Fruit fly (Drosophila melanogaster) whole organism, embryonic: ENCODE measurements around the gene CG32087.

Experiments used
- Atf3 ChIP-seq: fragments of 200-800 bp; sonication (Bioruptor generic); optimal IDR thresholded peaks from 3 replicates; lab custom pipeline; 2016; ENCODE audit warnings: missing biosample characterization, missing genetic modification characterization
- BEAF-32 ChIP-seq: fragments of 200-800 bp; sonication (Bioruptor generic); optimal IDR thresholded peaks from 3 replicates; lab custom pipeline; 2017; ENCODE audit warnings: missing biosample characterization, missing genetic modification characterization, mild to moderate bottlenecking, moderate library complexity, missing genetic modification reagents
- Blimp-1 ChIP-seq: fragments of 200-800 bp; sonication (Bioruptor generic); optimal IDR thresholded peaks from 3 replicates; lab custom pipeline; 2018; ENCODE audit warnings: missing biosample characterization, missing genetic modification characterization, mild to moderate bottlenecking, moderate library complexity, missing genetic modification reagents
- CG1024 ChIP-seq: fragments of 200-800 bp; sonication (Bioruptor generic); IDR thresholded peaks from 2 replicates; pipeline ENCODE4 v1.3.6; 2022; ENCODE audit warnings: missing biosample characterization, missing genetic modification characterization
- CG10462 ChIP-seq: fragments of 200-800 bp; sonication (Bioruptor generic); optimal IDR thresholded peaks from 2 replicates; lab custom pipeline; 2016; ENCODE audit warnings: missing biosample characterization, missing genetic modification characterization
- CG11398 ChIP-seq: fragments of 200-800 bp; sonication (Bioruptor generic); optimal IDR thresholded peaks from 2 replicates; lab custom pipeline; 2016; ENCODE audit warnings: missing biosample characterization, missing genetic modification characterization
- CG12659 ChIP-seq: fragments of 200-800 bp; sonication (Bioruptor generic); optimal IDR thresholded peaks from 3 replicates; lab custom pipeline; 2017; ENCODE audit warnings: mild to moderate bottlenecking, missing biosample characterization, missing genetic modification reagents, missing genetic modification characterization
- CG15011 ChIP-seq: fragments of 200-800 bp; sonication (Bioruptor generic); optimal IDR thresholded peaks from 3 replicates; lab custom pipeline; 2018; ENCODE audit warnings: missing biosample characterization, mild to moderate bottlenecking, missing genetic modification characterization
- CG15479 ChIP-seq: fragments of 200-800 bp; sonication (Bioruptor generic); optimal IDR thresholded peaks from 3 replicates; lab custom pipeline; 2019; ENCODE audit warnings: missing biosample characterization, mild to moderate bottlenecking, missing genetic modification characterization, moderate library complexity
- CG15514 ChIP-seq: fragments of 200-800 bp; sonication (Bioruptor generic); optimal IDR thresholded peaks from 3 replicates; lab custom pipeline; 2017; ENCODE audit warnings: missing biosample characterization, missing genetic modification characterization, mild to moderate bottlenecking, moderate library complexity, missing genetic modification reagents
- CG15601 ChIP-seq: fragments of 200-800 bp; sonication (Bioruptor generic); optimal IDR thresholded peaks from 3 replicates; lab custom pipeline; 2019; ENCODE audit warnings: missing biosample characterization, mild to moderate bottlenecking, missing genetic modification characterization, moderate library complexity
- CG17361 ChIP-seq: fragments of 200-800 bp; sonication (Bioruptor generic); IDR thresholded peaks from 3 replicates; pipeline ENCODE4 v1.3.6; 2022; ENCODE audit warnings: missing biosample characterization, missing genetic modification characterization
- CG18476 ChIP-seq: fragments of 200-800 bp; sonication (Bioruptor generic); optimal IDR thresholded peaks from 2 replicates; lab custom pipeline; 2016; ENCODE audit warnings: missing biosample characterization, mild to moderate bottlenecking, missing genetic modification characterization
- CG3726 ChIP-seq: fragments of 200-800 bp; sonication (Bioruptor generic); IDR thresholded peaks from 3 replicates; pipeline ENCODE4, ENCODE4 v1.3.6; 2022; ENCODE audit warnings: missing biosample characterization, missing genetic modification characterization
- CG5953 ChIP-seq: fragments of 200-800 bp; sonication (Bioruptor generic); IDR thresholded peaks from 2 replicates; pipeline ENCODE4 v1.3.6; 2022; ENCODE audit warnings: missing biosample characterization, missing genetic modification characterization
- CG6689 ChIP-seq: fragments of 200-800 bp; sonication (Bioruptor generic); IDR thresholded peaks from 2 replicates; pipeline ENCODE4 v1.3.6; 2022; ENCODE audit warnings: missing biosample characterization, missing genetic modification characterization
- CG6765 ChIP-seq: fragments of 200-800 bp; sonication (Bioruptor generic); optimal IDR thresholded peaks from 3 replicates; lab custom pipeline; 2017; ENCODE audit warnings: missing biosample characterization, mild to moderate bottlenecking, missing genetic modification characterization
- CG7372 ChIP-seq: fragments of 200-800 bp; sonication (Bioruptor generic); IDR thresholded peaks from 2 replicates; pipeline ENCODE4 v1.3.6; 2022; ENCODE audit warnings: missing biosample characterization, missing genetic modification characterization
- CG8765 ChIP-seq: fragments of 200-800 bp; sonication (Bioruptor generic); IDR thresholded peaks from 2 replicates; pipeline ENCODE4 v1.3.6; 2022; ENCODE audit warnings: missing biosample characterization, missing genetic modification characterization
- CG8944 ChIP-seq: fragments of 200-800 bp; sonication (Bioruptor generic); optimal IDR thresholded peaks from 3 replicates; lab custom pipeline; 2016; ENCODE audit warnings: missing biosample characterization, missing genetic modification characterization
- CG9437 ChIP-seq: fragments of 200-800 bp; sonication (Bioruptor generic); optimal IDR thresholded peaks from 2 replicates; lab custom pipeline; 2018; ENCODE audit warnings: missing biosample characterization, mild to moderate bottlenecking, missing genetic modification characterization
- CkIIα-i1 ChIP-seq: fragments of 200-800 bp; sonication (Bioruptor generic); IDR thresholded peaks from 2 replicates; pipeline ENCODE4 v1.3.6; 2022; ENCODE audit warnings: missing biosample characterization, missing genetic modification characterization
- Dad ChIP-seq: fragments of 200-800 bp; sonication (Bioruptor generic); optimal IDR thresholded peaks from 3 replicates; lab custom pipeline; 2016; ENCODE audit warnings: missing biosample characterization, missing genetic modification characterization
- Dfd ChIP-seq, 2 experiments: fragments of >200 bp; optimal IDR thresholded peaks; 2 replicates each; lab custom pipeline; 2017; ENCODE audit warnings: missing biosample characterization in 2 of 2, missing genetic modification characterization in 2 of 2
- Med ChIP-seq: fragments of 200-800 bp; sonication (Bioruptor generic); peaks from one replicate; lab custom pipeline; 2016; ENCODE audit warnings: missing biosample characterization, missing genetic modification characterization, mild to moderate bottlenecking, inconsistent platforms, moderate library complexity
- Neu2 ChIP-seq: fragments of 200-800 bp; sonication (Bioruptor generic); optimal IDR thresholded peaks from 3 replicates; lab custom pipeline; 2016; ENCODE audit warnings: missing biosample characterization, missing genetic modification characterization, borderline replicate concordance
- Ptx1 ChIP-seq: fragments of 200-800 bp; sonication (Bioruptor generic); IDR thresholded peaks from 2 replicates; pipeline ENCODE4 v1.3.6; 2022; ENCODE audit warnings: missing biosample characterization, missing genetic modification characterization
- Sry-δ ChIP-seq: fragments of 200-800 bp; sonication (Bioruptor generic); optimal IDR thresholded peaks from 2 replicates; lab custom pipeline; 2016; ENCODE audit warnings: missing biosample characterization, missing genetic modification characterization
- Xbp1 ChIP-seq: fragments of 200-800 bp; sonication (Bioruptor generic); optimal IDR thresholded peaks from 3 replicates; lab custom pipeline; 2016; ENCODE audit warnings: missing biosample characterization, mild to moderate bottlenecking, missing genetic modification characterization
- YL-1 ChIP-seq: fragments of 200-800 bp; sonication (Bioruptor generic); optimal IDR thresholded peaks from 3 replicates; lab custom pipeline; 2017; ENCODE audit warnings: missing biosample characterization, mild to moderate bottlenecking, missing genetic modification characterization
- ac ChIP-seq: fragments of 200-800 bp; sonication (Bioruptor generic); optimal IDR thresholded peaks from 3 replicates; lab custom pipeline; 2017; ENCODE audit warnings: missing biosample characterization, mild to moderate bottlenecking, missing genetic modification characterization
- az2 ChIP-seq: fragments of 200-800 bp; sonication (Bioruptor generic); optimal IDR thresholded peaks from 3 replicates; lab custom pipeline; 2016; ENCODE audit warnings: missing biosample characterization, missing genetic modification characterization
- btn ChIP-seq: fragments of 200-800 bp; sonication (Bioruptor generic); optimal IDR thresholded peaks from 2 replicates; lab custom pipeline; 2016; ENCODE audit warnings: missing biosample characterization, missing genetic modification characterization
- corto ChIP-seq: fragments of 200-800 bp; sonication (Bioruptor generic); optimal IDR thresholded peaks from 2 replicates; lab custom pipeline; 2016; ENCODE audit warnings: missing biosample characterization, mild to moderate bottlenecking, missing genetic modification characterization, moderate library complexity
- dm ChIP-seq: fragments of 200-800 bp; sonication (Bioruptor generic); optimal IDR thresholded peaks from 3 replicates; lab custom pipeline; 2016; ENCODE audit warnings: missing biosample characterization, missing genetic modification characterization
- gem ChIP-seq: fragments of 200-800 bp; sonication (Bioruptor generic); optimal IDR thresholded peaks from 2 replicates; lab custom pipeline; 2019; ENCODE audit warnings: missing biosample characterization, mild to moderate bottlenecking, missing genetic modification characterization, moderate library complexity
- gsb-n ChIP-seq: fragments of 200-800 bp; sonication (Bioruptor generic); optimal IDR thresholded peaks from 3 replicates; lab custom pipeline; 2018; ENCODE audit warnings: missing biosample characterization, mild to moderate bottlenecking, missing genetic modification characterization
- her ChIP-seq: fragments of 200-800 bp; sonication (Bioruptor generic); optimal IDR thresholded peaks from 2 replicates; lab custom pipeline; 2016; ENCODE audit warnings: missing biosample characterization, missing genetic modification characterization
- jigr1 ChIP-seq: fragments of 200-800 bp; sonication (Bioruptor generic); IDR thresholded peaks from 3 replicates; pipeline ENCODE4 v1.3.6; 2022; ENCODE audit warnings: missing biosample characterization, missing genetic modification characterization
- kni ChIP-seq: fragments of 200-800 bp; sonication (Bioruptor generic); optimal IDR thresholded peaks from 3 replicates; lab custom pipeline; 2017; ENCODE audit warnings: mild to moderate bottlenecking, missing biosample characterization, missing genetic modification reagents, missing genetic modification characterization
- nerfin-2 ChIP-seq: fragments of 200-800 bp; sonication (Bioruptor generic); IDR thresholded peaks from 2 replicates; pipeline ENCODE4 v1.3.6; 2022; ENCODE audit warnings: missing biosample characterization, missing genetic modification characterization; ENCODE audit not compliant: partially characterized antibody
- prd ChIP-seq, 3 experiments: fragments of >200 bp in 2 of 3; fragments of 200-800 bp in 1 of 3; sonication (Bioruptor generic) in 1 of 3; optimal IDR thresholded peaks in 2 of 3; IDR thresholded peaks in 1 of 3; 2 replicates in 2 of 3; 3 replicates in 1 of 3; pipeline versions ENCODE4 v1.3.6 to Lab custom; 2017 to 2022; ENCODE audit warnings: missing biosample characterization in 1 of 3, missing genetic modification characterization in 1 of 3
- row ChIP-seq: fragments of 200-800 bp; sonication (Bioruptor generic); IDR thresholded peaks from 3 replicates; pipeline ENCODE4 v1.3.6; 2022; ENCODE audit warnings: missing biosample characterization, missing genetic modification characterization
- sens-2 ChIP-seq: fragments of 200-800 bp; sonication (Bioruptor generic); IDR thresholded peaks from 2 replicates; pipeline ENCODE4 v1.3.6; 2022; ENCODE audit warnings: missing biosample characterization, missing genetic modification characterization
- sisA ChIP-seq: fragments of 200-800 bp; sonication (Bioruptor generic); IDR thresholded peaks from 2 replicates; pipeline ENCODE4 v1.3.6; 2022; ENCODE audit warnings: missing biosample characterization, missing genetic modification characterization
- so ChIP-seq: fragments of 200-800 bp; sonication (Bioruptor generic); IDR thresholded peaks from 3 replicates; pipeline ENCODE4 v1.3.6; 2022; ENCODE audit warnings: missing biosample characterization, missing genetic modification characterization
- tap ChIP-seq: fragments of 200-800 bp; optimal IDR thresholded peaks from 3 replicates; lab custom pipeline; 2019; ENCODE audit warnings: missing biosample characterization, mild to moderate bottlenecking, missing genetic modification characterization, moderate library complexity
- trem ChIP-seq: fragments of 200-800 bp; optimal IDR thresholded peaks from 3 replicates; lab custom pipeline; 2019; ENCODE audit warnings: missing biosample characterization, mild to moderate bottlenecking, missing genetic modification characterization, moderate library complexity
- trh ChIP-seq: fragments of 200-800 bp; sonication (Bioruptor generic); optimal IDR thresholded peaks from 2 replicates; lab custom pipeline; 2016; ENCODE audit warnings: missing biosample characterization, missing genetic modification characterization
- vvl ChIP-seq: fragments of 200-800 bp; sonication (Bioruptor generic); IDR thresholded peaks from 2 replicates; pipeline ENCODE4 v1.3.6; 2022; ENCODE audit warnings: missing biosample characterization, missing genetic modification characterization
- z ChIP-seq: fragments of 200-800 bp; sonication (Bioruptor generic); IDR thresholded peaks from 3 replicates; pipeline ENCODE4 v1.3.6; 2022; ENCODE audit warnings: missing biosample characterization, missing genetic modification characterization

The CG32087 gene

DNA sequence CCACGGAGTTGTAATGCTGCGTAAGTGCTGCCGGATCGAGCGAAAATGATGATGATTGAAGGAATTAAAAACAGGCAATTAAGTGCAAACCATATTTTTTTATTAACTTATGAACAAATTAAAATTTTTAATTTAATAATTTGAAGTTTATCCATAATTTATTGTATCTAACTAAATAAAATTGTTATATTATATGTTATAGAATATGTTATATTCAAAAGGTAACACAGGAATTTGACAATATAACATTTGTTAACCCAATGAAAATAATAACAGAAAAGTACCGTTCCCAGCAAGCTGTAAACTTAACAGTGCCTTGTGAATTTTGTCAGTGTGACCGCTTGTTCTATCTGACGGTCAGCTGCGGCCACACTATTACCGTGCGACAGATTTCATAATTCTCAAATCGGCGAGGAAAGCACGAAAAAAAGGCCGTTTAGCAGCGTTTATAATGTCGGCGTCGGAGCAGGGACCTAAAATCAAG, 23.3 kb upstream of the CG32087 start, which contains the start of the genes Ccdc56 and mtTFB1:
Gene Ccdc56 (plus strand): TSS at position 347 of the 484 bp plus-strand sequence.
Gene mtTFB1 (plus strand): TSS at position 347 of the 484 bp plus-strand sequence.
- TF ChIP-seq CG5953 (GFP tag; lab: Robert Waterston, UW) (no peak), jigr1 (no peak), CkIIα-i1 (GFP tag; lab: Robert Waterston, UW) (no peak), CG7372 (no peak), Dad (GFP tag; lab: Kevin White, UChicago) (no peak), Blimp-1 (GFP tag; lab: Kevin White, UChicago) (no peak), CG15479 (GFP tag; lab: Kevin White, UChicago) (no peak), sens-2 (GFP tag; lab: Robert Waterston, UW) (no peak), az2 (no peak), ac (GFP tag; lab: Kevin White, UChicago) (no peak), BEAF-32 (GFP tag; lab: Kevin White, UChicago) (peak; percentile 51), sisA (GFP tag; lab: Robert Waterston, UW) (no peak), vvl (GFP tag; lab: Robert Waterston, UW) (peak; percentile 4; the same call in 1 of the 2 replicates), trh (GFP tag; lab: Kevin White, UChicago) (no peak), CG6765 (GFP tag; lab: Kevin White, UChicago) (no peak), Neu2 (GFP tag; lab: Kevin White, UChicago) (no peak), btn (GFP tag; lab: Kevin White, UChicago) (no peak), her (GFP tag; lab: Kevin White, UChicago) (no peak), CG10462 (GFP tag; lab: Kevin White, UChicago) (peak; percentile 31), CG11398 (GFP tag; lab: Kevin White, UChicago) (no peak), CG17361 (GFP tag; lab: Robert Waterston, UW) (peak; percentile 46; the same call in 1 of the 3 replicates), Atf3 (no peak), CG3726 (GFP tag; lab: Robert Waterston, UW) (no peak), CG6689 (no peak), corto (GFP tag; lab: Kevin White, UChicago) (peak; percentile 33), nerfin-2 (GFP tag; lab: Robert Waterston, UW) (no peak), CG1024 (GFP tag; lab: Robert Waterston, UW) (no peak), Xbp1 (peak; percentile 1), row (0 out of 3 replicates have a peak, but pooled peaks have one; percentile 7), tap (no peak), dm (GFP tag; lab: Kevin White, UChicago) (peak; percentile 2), Sry-δ (peak; percentile 46), Ptx1 (GFP tag; lab: Robert Waterston, UW) (no peak), CG15601 (tag; lab: Kevin White, UChicago) (no peak), z (GFP tag; lab: Robert Waterston, UW) (no peak), Dfd (GFP tag; optimal IDR thresholded peaks at IDR 0.05; lab: Kevin White, UChicago) (no peak), CG18476 (GFP tag; lab: Kevin White, UChicago) (no peak), gem (no peak), so (no peak), CG12659 (GFP tag; lab: Kevin White, UChicago) (peak; percentile 61), prd (optimal IDR thresholded peaks at IDR 0.05; lab: Kevin White, UChicago) (no peak), prd (GFP tag; IDR thresholded peaks at IDR 0.05; lab: Robert Waterston, UW) (no peak), gsb-n (no peak), Med (GFP tag; lab: Kevin White, UChicago) (peak; percentile 65), kni (no peak), CG8944 (no peak), YL-1 (no peak), CG15011 (GFP tag; lab: Kevin White, UChicago) (no peak), CG8765 (GFP tag; lab: Robert Waterston, UW) (no peak), CG15514 (peak; percentile 53), CG9437 (GFP tag; lab: Kevin White, UChicago) (no peak), trem (tag; lab: Kevin White, UChicago) (peak; percentile 52)
